Fruit fly (Drosophila melanogaster): ENCODE data around the gene CG15601.

Gene CG15601

dm6 chrX:15748945-15749344 lies 38.5 kb downstream of the CG15601 start, which contains the start of gene Mvd (continued):
- TF ChIP-seq knrl (GFP tag; IDR thresholded peaks at IDR 0.05; ENCODE audit: partially characterized antibody) = peak; percentile 10; the same call in 1 of the 3 replicates
- TF ChIP-seq Bgb (GFP tag; IDR thresholded peaks at IDR 0.05; ENCODE audit: partially characterized antibody) = peak; percentile 51
- no peak for TF ChIP-seq usp (GFP tag; optimal IDR thresholded peaks at IDR 0.05)
- TF ChIP-seq lilli (GFP tag; optimal IDR thresholded peaks at IDR 0.05) = no peak
- TF ChIP-seq gfzf (GFP tag; optimal IDR thresholded peaks at IDR 0.05) = peak; percentile 94
- TF ChIP-seq CG14710 (tag; optimal IDR thresholded peaks at IDR 0.05) = peak; percentile 75
- no peak for TF ChIP-seq CG34224 (GFP tag; IDR thresholded peaks at IDR 0.05; ENCODE audit: partially characterized antibody)
- TF ChIP-seq shn (GFP tag; optimal IDR thresholded peaks at IDR 0.05) = no peak
- TF ChIP-seq CG2116 (GFP tag; optimal IDR thresholded peaks at IDR 0.05) = peak; percentile 60
- TF ChIP-seq pnt (GFP tag; optimal IDR thresholded peaks at IDR 0.05) = no peak
- TF ChIP-seq CG11456 (GFP tag; IDR thresholded peaks at IDR 0.05) = no peak
- TF ChIP-seq Sry-δ (GFP tag; optimal IDR thresholded peaks at IDR 0.05) = peak; percentile 53
- TF ChIP-seq ssp (GFP tag; IDR thresholded peaks at IDR 0.05) = no peak
- 0 out of 2 replicates have a peak, but pooled peaks have one; percentile 15 for TF ChIP-seq Scr (GFP tag; IDR thresholded peaks at IDR 0.05; ENCODE audit: partially characterized antibody)
- no peak for TF ChIP-seq seq (GFP tag; IDR thresholded peaks at IDR 0.05)
- TF ChIP-seq sug (tag; optimal IDR thresholded peaks at IDR 0.05) = peak; percentile 35
- TF ChIP-seq Camta (GFP tag; optimal IDR thresholded peaks at IDR 0.05) = no peak
- TF ChIP-seq CG15514 (GFP tag; optimal IDR thresholded peaks at IDR 0.05) = peak; percentile 81
- TF ChIP-seq ci (GFP tag; IDR thresholded peaks at IDR 0.05) = no peak
- no peak for TF ChIP-seq CG32767 (GFP tag; IDR thresholded peaks at IDR 0.05)
- TF ChIP-seq CG33213 (GFP tag; optimal IDR thresholded peaks at IDR 0.05) = peak; percentile 31
- TF ChIP-seq Lpt (GFP tag; optimal IDR thresholded peaks at IDR 0.05) = no peak
- no peak for TF ChIP-seq CG6175 (GFP tag; IDR thresholded peaks at IDR 0.05)
- no peak for TF ChIP-seq CG3838 (GFP tag; optimal IDR thresholded peaks at IDR 0.05)
- TF ChIP-seq CG17612 (GFP tag; IDR thresholded peaks at IDR 0.05) = no peak
- TF ChIP-seq Xbp1 (GFP tag; optimal IDR thresholded peaks at IDR 0.05) = peak; percentile 14
- no peak for TF ChIP-seq PHDP (tag; optimal IDR thresholded peaks at IDR 0.05)
- TF ChIP-seq CG16779 (GFP tag; IDR thresholded peaks at IDR 0.05) = no peak
- TF ChIP-seq Max (GFP tag; optimal IDR thresholded peaks at IDR 0.05) = peak; percentile 11
- TF ChIP-seq CG14860 (GFP tag; IDR thresholded peaks at IDR 0.05; ENCODE audit: partially characterized antibody) = no peak
- TF ChIP-seq dmrt99B (tag; optimal IDR thresholded peaks at IDR 0.05) = no peak
- TF ChIP-seq zfh1 (GFP tag; IDR thresholded peaks at IDR 0.05) = 0 out of 3 replicates have a peak, but pooled peaks have one; percentile 21
- no peak for TF ChIP-seq caup (GFP tag; optimal IDR thresholded peaks at IDR 0.05; ENCODE audit: severe bottlenecking)
- no peak for TF ChIP-seq h (optimal IDR thresholded peaks at IDR 0.05)
- TF ChIP-seq CG7987 (GFP tag; optimal IDR thresholded peaks at IDR 0.05) = peak; percentile 19
- TF ChIP-seq E2f1 (GFP tag; IDR thresholded peaks at IDR 0.05) = no peak
- TF ChIP-seq wdn (GFP tag; IDR thresholded peaks at IDR 0.05) = no peak
- TF ChIP-seq so (GFP tag; IDR thresholded peaks at IDR 0.05) = no peak
- TF ChIP-seq CG10274 (GFP tag; optimal IDR thresholded peaks at IDR 0.05) = no peak
- TF ChIP-seq ara (GFP tag; IDR thresholded peaks at IDR 0.05) = no peak
- no peak for TF ChIP-seq CG10543 (GFP tag; optimal IDR thresholded peaks at IDR 0.05)
- no peak for TF ChIP-seq CG33557 (GFP tag; optimal IDR thresholded peaks at IDR 0.05)
- no peak for TF ChIP-seq br (optimal IDR thresholded peaks at IDR 0.05)
- peak; percentile 4 for TF ChIP-seq Sin3A (optimal IDR thresholded peaks at IDR 0.05)
- no peak for TF ChIP-seq ERR (GFP tag; optimal IDR thresholded peaks at IDR 0.05)
- TF ChIP-seq exex (tag; optimal IDR thresholded peaks at IDR 0.05) = no peak
- TF ChIP-seq CG3065 (GFP tag; optimal IDR thresholded peaks at IDR 0.05) = no peak
- no peak for TF ChIP-seq run (tag; optimal IDR thresholded peaks at IDR 0.05)
- no peak for TF ChIP-seq ham (GFP tag; IDR thresholded peaks at IDR 0.05)
- no peak for TF ChIP-seq Jarid2 (GFP tag; optimal IDR thresholded peaks at IDR 0.05)
- no peak for TF ChIP-seq CrebB (tag; optimal IDR thresholded peaks at IDR 0.05)
- no peak for TF ChIP-seq pan (optimal IDR thresholded peaks at IDR 0.05)
- TF ChIP-seq pan (GFP tag; optimal IDR thresholded peaks at IDR 0.05 in 1 of 2, IDR thresholded peaks at IDR 0.05 in 1 of 2) = no peak

Measured in whole organism, embryonic.